Fruit fly (Drosophila melanogaster) whole organism, embryonic: Measurements from ENCODE around the gene vas.
A peak's percentile ranks its signal among the peaks of the same experiment; 100 is the strongest.

Source experiments
- BtbVII ChIP-seq: fragments of 200-800 bp; sonication (Bioruptor generic); optimal IDR thresholded peaks from 3 replicates; lab custom pipeline; 2017; ENCODE audit warnings: missing biosample characterization, mild to moderate bottlenecking, missing genetic modification characterization
- CG12104 ChIP-seq: fragments of 200-800 bp; sonication (Bioruptor generic); optimal IDR thresholded peaks from 3 replicates; lab custom pipeline; 2016; ENCODE audit warnings: missing biosample characterization, missing genetic modification characterization
- CG14441 ChIP-seq: fragments of 200-800 bp; sonication (Bioruptor generic); IDR thresholded peaks from 2 replicates; pipeline ENCODE4 v1.3.6; 2022; ENCODE audit warnings: missing biosample characterization, missing genetic modification characterization
- CG15073 ChIP-seq: fragments of 200-800 bp; sonication (Bioruptor generic); optimal IDR thresholded peaks from 2 replicates; lab custom pipeline; 2016; ENCODE audit warnings: missing biosample characterization, missing genetic modification characterization
- CG1792 ChIP-seq: fragments of 200-800 bp; sonication (Bioruptor generic); optimal IDR thresholded peaks from 2 replicates; lab custom pipeline; 2016; ENCODE audit warnings: missing biosample characterization, missing genetic modification characterization
- CG3407 ChIP-seq: fragments of 200-800 bp; sonication (Bioruptor generic); optimal IDR thresholded peaks from 2 replicates; lab custom pipeline; 2018; ENCODE audit warnings: missing biosample characterization, mild to moderate bottlenecking, missing genetic modification characterization
- CG34224 ChIP-seq: fragments of 200-800 bp; sonication (Bioruptor generic); IDR thresholded peaks from 3 replicates; pipeline ENCODE4 v1.3.6; 2022; ENCODE audit warnings: missing biosample characterization, missing genetic modification characterization; ENCODE audit not compliant: partially characterized antibody
- CG3847 ChIP-seq: fragments of 200-800 bp; sonication (Bioruptor generic); IDR thresholded peaks from 2 replicates; pipeline ENCODE4 v1.3.6; 2022; ENCODE audit warnings: missing biosample characterization, missing genetic modification characterization
- CG4328 ChIP-seq: fragments of 200-800 bp; sonication (Bioruptor generic); optimal IDR thresholded peaks from 3 replicates; lab custom pipeline; 2017; ENCODE audit warnings: missing biosample characterization, missing genetic modification reagents, missing genetic modification characterization
- CG4360 ChIP-seq: fragments of 200-800 bp; sonication (Bioruptor generic); IDR thresholded peaks from 2 replicates; pipeline ENCODE4 v1.3.6; 2022; ENCODE audit warnings: missing biosample characterization, missing genetic modification characterization
- CG4424 ChIP-seq: fragments of 200-800 bp; sonication (Bioruptor generic); optimal IDR thresholded peaks from 3 replicates; lab custom pipeline; 2016; ENCODE audit warnings: missing biosample characterization, missing genetic modification characterization
- CG4820 ChIP-seq: fragments of 200-800 bp; sonication (Bioruptor generic); optimal IDR thresholded peaks from 3 replicates; lab custom pipeline; 2016; ENCODE audit warnings: missing biosample characterization, missing genetic modification characterization
- CG5245 ChIP-seq: fragments of 200-800 bp; sonication (Bioruptor generic); optimal IDR thresholded peaks from 3 replicates; lab custom pipeline; 2016; ENCODE audit warnings: missing biosample characterization, missing genetic modification characterization
- CG7372 ChIP-seq: fragments of 200-800 bp; sonication (Bioruptor generic); IDR thresholded peaks from 2 replicates; pipeline ENCODE4 v1.3.6; 2022; ENCODE audit warnings: missing biosample characterization, missing genetic modification characterization
- CG9932 ChIP-seq: fragments of 200-800 bp; sonication (Bioruptor generic); IDR thresholded peaks from 2 replicates; pipeline ENCODE4 v1.3.6; 2022; ENCODE audit warnings: missing biosample characterization, missing genetic modification characterization
- D19B ChIP-seq: fragments of 200-800 bp; sonication (Bioruptor generic); optimal IDR thresholded peaks from 2 replicates; lab custom pipeline; 2017; ENCODE audit warnings: missing biosample characterization, mild to moderate bottlenecking, missing genetic modification characterization
- HLHmδ ChIP-seq: fragments of 200-800 bp; sonication (Bioruptor generic); optimal IDR thresholded peaks from 2 replicates; lab custom pipeline; 2018; ENCODE audit warnings: missing biosample characterization, mild to moderate bottlenecking, missing genetic modification characterization, moderate library complexity
- MESR4 ChIP-seq: fragments of 200-800 bp; sonication (Bioruptor generic); optimal IDR thresholded peaks from 2 replicates; lab custom pipeline; 2018; ENCODE audit warnings: missing biosample characterization, mild to moderate bottlenecking, missing genetic modification characterization, moderate library complexity
- Oaz ChIP-seq: fragments of 200-800 bp; sonication (Bioruptor generic); IDR thresholded peaks from 2 replicates; pipeline ENCODE4 v1.3.6; 2022; ENCODE audit warnings: missing biosample characterization, missing genetic modification characterization
- Rfx ChIP-seq: fragments of 200-800 bp; sonication (Bioruptor generic); IDR thresholded peaks from 2 replicates; pipeline ENCODE4 v1.3.6; 2022; ENCODE audit warnings: missing biosample characterization, missing genetic modification characterization
- Spps ChIP-seq: fragments of 200-800 bp; sonication (Bioruptor generic); optimal IDR thresholded peaks from 2 replicates; lab custom pipeline; 2018; ENCODE audit warnings: missing biosample characterization, mild to moderate bottlenecking, missing genetic modification characterization
- bigmax ChIP-seq: fragments of 200-800 bp; sonication (Bioruptor generic); optimal IDR thresholded peaks from 2 replicates; lab custom pipeline; 2018; ENCODE audit warnings: missing biosample characterization, mild to moderate bottlenecking, missing genetic modification characterization
- crol ChIP-seq: fragments of 200-800 bp; sonication (Bioruptor generic); IDR thresholded peaks from 2 replicates; pipeline ENCODE4 v1.3.6; 2022; ENCODE audit warnings: missing biosample characterization, missing genetic modification characterization
- dysf ChIP-seq: fragments of 200-800 bp; sonication (Bioruptor generic); IDR thresholded peaks from 3 replicates; pipeline ENCODE4 v1.3.6; 2022; ENCODE audit warnings: missing biosample characterization, missing genetic modification characterization
- gcm2 ChIP-seq: fragments of 200-800 bp; sonication (Bioruptor generic); optimal IDR thresholded peaks from 2 replicates; lab custom pipeline; 2016; ENCODE audit warnings: missing biosample characterization, missing genetic modification characterization
- insv ChIP-seq, 2 experiments: fragments of 200-800 bp; sonication (Bioruptor generic); optimal IDR thresholded peaks; 3 replicates each; lab custom pipeline; 2016 to 2018; ENCODE audit warnings: missing biosample characterization in 2 of 2, missing genetic modification characterization in 2 of 2
- lilli ChIP-seq: fragments of 200-800 bp; sonication (Bioruptor generic); optimal IDR thresholded peaks from 3 replicates; lab custom pipeline; 2016; ENCODE audit warnings: missing biosample characterization, missing genetic modification characterization
- lov ChIP-seq, 2 experiments: fragments of 200-800 bp in 1 of 2; fragments of >200 bp in 1 of 2; sonication (Bioruptor generic) in 1 of 2; IDR thresholded peaks in 1 of 2; optimal IDR thresholded peaks in 1 of 2; 2 replicates in 1 of 2; 3 replicates in 1 of 2; pipeline versions ENCODE4 v1.3.6 to Lab custom; 2017 to 2022; ENCODE audit warnings: missing biosample characterization in 1 of 2, missing genetic modification characterization in 1 of 2
- otp ChIP-seq: fragments of 200-800 bp; sonication (Bioruptor generic); IDR thresholded peaks from 3 replicates; pipeline ENCODE4, ENCODE4 v1.3.6; 2022; ENCODE audit warnings: missing biosample characterization, missing genetic modification characterization
- peb ChIP-seq: fragments of 200-800 bp; sonication (Bioruptor generic); IDR thresholded peaks from 2 replicates; pipeline ENCODE4 v1.3.6; 2022; ENCODE audit warnings: missing biosample characterization, missing genetic modification characterization
- pho ChIP-seq: fragments of 200-800 bp; sonication (Bioruptor generic); optimal IDR thresholded peaks from 2 replicates; lab custom pipeline; 2016; ENCODE audit warnings: missing biosample characterization, missing genetic modification characterization
- pnt ChIP-seq: fragments of 200-800 bp; sonication (Bioruptor generic); optimal IDR thresholded peaks from 3 replicates; lab custom pipeline; 2016; ENCODE audit warnings: missing biosample characterization, missing genetic modification characterization
- prd ChIP-seq, 3 experiments: fragments of >200 bp in 2 of 3; fragments of 200-800 bp in 1 of 3; sonication (Bioruptor generic) in 1 of 3; optimal IDR thresholded peaks in 2 of 3; IDR thresholded peaks in 1 of 3; 2 replicates in 2 of 3; 3 replicates in 1 of 3; pipeline versions ENCODE4 v1.3.6 to Lab custom; 2017 to 2022; ENCODE audit warnings: missing biosample characterization in 1 of 3, missing genetic modification characterization in 1 of 3
- run ChIP-seq: fragments of 200-800 bp; sonication (Bioruptor generic); optimal IDR thresholded peaks from 3 replicates; lab custom pipeline; 2018; ENCODE audit warnings: missing biosample characterization, mild to moderate bottlenecking, missing genetic modification characterization
- stwl ChIP-seq: fragments of 200-800 bp; sonication (Bioruptor generic); optimal IDR thresholded peaks from 3 replicates; lab custom pipeline; 2018; ENCODE audit warnings: missing biosample characterization, mild to moderate bottlenecking, missing genetic modification characterization, moderate library complexity
- tin ChIP-seq: fragments of 200-800 bp; sonication (Bioruptor generic); optimal IDR thresholded peaks from 3 replicates; lab custom pipeline; 2016; ENCODE audit warnings: missing biosample characterization, missing genetic modification characterization
- unc-4 ChIP-seq: fragments of 200-800 bp; sonication (Bioruptor generic); IDR thresholded peaks from 2 replicates; pipeline ENCODE4 v1.3.6; 2022; ENCODE audit warnings: missing biosample characterization, missing genetic modification characterization; ENCODE audit not compliant: partially characterized antibody
- zen ChIP-seq: fragments of 200-800 bp; sonication (Bioruptor generic); optimal IDR thresholded peaks from 3 replicates; lab custom pipeline; 2018; ENCODE audit warnings: missing biosample characterization, mild to moderate bottlenecking, missing genetic modification characterization, moderate library complexity
- zen2 ChIP-seq: fragments of 200-800 bp; sonication (Bioruptor generic); IDR thresholded peaks from 3 replicates; pipeline ENCODE4 v1.3.6; 2022; ENCODE audit warnings: missing biosample characterization, missing genetic modification characterization; ENCODE audit not compliant: partially characterized antibody
- zfh1 ChIP-seq: fragments of 200-800 bp; sonication (Bioruptor generic); IDR thresholded peaks from 3 replicates; pipeline ENCODE4 v1.3.6; 2022; ENCODE audit warnings: missing biosample characterization, missing genetic modification characterization

The vas gene

DNA sequence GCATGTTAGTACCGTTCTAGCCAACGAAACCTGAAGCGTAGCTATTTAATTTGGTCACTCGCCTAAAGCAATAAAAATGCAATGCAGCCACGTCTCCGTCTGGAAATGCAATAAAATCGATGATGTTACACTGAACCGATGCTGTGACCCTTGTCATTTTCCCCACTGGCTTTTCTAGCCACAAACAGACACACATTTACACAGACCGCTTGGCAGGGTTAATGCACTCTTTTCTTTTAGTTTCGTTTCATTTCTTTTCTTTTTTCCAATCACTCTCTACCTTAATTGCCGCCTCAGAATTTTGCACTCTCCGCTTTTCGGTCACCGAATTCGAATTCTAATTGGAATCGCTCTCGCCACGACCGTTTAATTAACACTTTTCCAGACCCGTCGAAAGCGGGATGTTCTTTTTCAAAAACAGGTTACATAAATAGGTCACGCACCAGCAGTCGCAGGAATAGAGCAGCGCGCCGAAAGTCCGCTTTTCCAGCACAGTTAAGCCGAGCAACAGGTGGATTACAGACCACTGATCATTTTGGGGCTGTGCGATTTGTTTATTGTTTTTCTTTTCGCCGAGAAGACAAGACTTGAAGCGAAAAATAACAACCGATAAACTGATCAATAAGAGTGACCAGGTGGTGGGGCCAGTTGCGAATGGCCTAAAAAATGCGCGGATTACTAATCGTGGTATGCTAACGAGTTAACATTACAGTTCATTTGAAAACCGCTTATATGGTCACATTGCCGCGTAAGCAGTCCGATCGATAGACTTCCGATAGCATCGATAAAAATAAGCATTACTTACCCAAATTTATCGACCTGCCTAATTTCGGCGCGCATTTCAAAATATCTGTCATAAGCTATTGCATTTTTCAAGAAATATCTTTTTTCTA lies 4.0 kb upstream of the vas start, which contains the start of gene ck (continued):
- TF ChIP-seq run (tag; lab: Kevin White, UChicago) (no peak), CG4820 (GFP tag; lab: Kevin White, UChicago) (no peak), lilli (no peak), CG15073 (no peak), CG4424 (GFP tag; lab: Kevin White, UChicago) (no peak), Oaz (GFP tag; lab: Robert Waterston, UW) (no peak), CG12104 (GFP tag; lab: Kevin White, UChicago) (no peak), CG5245 (GFP tag; lab: Kevin White, UChicago) (no peak), Spps (tag; lab: Kevin White, UChicago) (no peak), otp (no peak), CG7372 (no peak), HLHmδ (GFP tag; lab: Kevin White, UChicago) (no peak), CG1792 (GFP tag; lab: Kevin White, UChicago) (no peak), gcm2 (GFP tag; lab: Kevin White, UChicago) (no peak), pnt (GFP tag; lab: Kevin White, UChicago) (no peak), D19B (no peak), tin (GFP tag; lab: Kevin White, UChicago) (no peak), bigmax (GFP tag; lab: Kevin White, UChicago) (no peak), CG4360 (GFP tag; lab: Robert Waterston, UW) (no peak), crol (GFP tag; lab: Robert Waterston, UW) (no peak), zen2 (no peak; the same call in 2 of the 3 replicates), CG9932 (GFP tag; lab: Robert Waterston, UW) (no peak), CG14441 (no peak), zfh1 (GFP tag; lab: Robert Waterston, UW) (no peak), lov (optimal IDR thresholded peaks at IDR 0.05; lab: Kevin White, UChicago) (no peak), lov (GFP tag; IDR thresholded peaks at IDR 0.05; lab: Robert Waterston, UW) (no peak), CG34224 (GFP tag; lab: Robert Waterston, UW) (peak; percentile 59), CG3847 (GFP tag; lab: Robert Waterston, UW) (peak; percentile 46; the same call in 1 of the 2 replicates), CG3407 (GFP tag; lab: Kevin White, UChicago) (no peak), pho (GFP tag; lab: Kevin White, UChicago) (no peak), Rfx (GFP tag; lab: Robert Waterston, UW) (0 out of 2 replicates have a peak, but pooled peaks have one; percentile 7), insv (GFP tag; optimal IDR thresholded peaks at IDR 0.05; lab: Kevin White, UChicago) (peak; percentile 29 to 91), CG4328 (GFP tag; lab: Kevin White, UChicago) (no peak), MESR4 (GFP tag; lab: Kevin White, UChicago) (peak; percentile 49), unc-4 (peak; percentile 54), prd (optimal IDR thresholded peaks at IDR 0.05; lab: Kevin White, UChicago) (no peak), prd (GFP tag; IDR thresholded peaks at IDR 0.05; lab: Robert Waterston, UW) (no peak), dysf (GFP tag; lab: Robert Waterston, UW) (no peak), stwl (peak; percentile 92), BtbVII (GFP tag; lab: Kevin White, UChicago) (no peak), zen (tag; lab: Kevin White, UChicago) (peak; percentile 66), peb (GFP tag; lab: Robert Waterston, UW) (no peak)
